Fruit fly (Drosophila melanogaster): ENCODE data around the gene bb8.

DNA sequence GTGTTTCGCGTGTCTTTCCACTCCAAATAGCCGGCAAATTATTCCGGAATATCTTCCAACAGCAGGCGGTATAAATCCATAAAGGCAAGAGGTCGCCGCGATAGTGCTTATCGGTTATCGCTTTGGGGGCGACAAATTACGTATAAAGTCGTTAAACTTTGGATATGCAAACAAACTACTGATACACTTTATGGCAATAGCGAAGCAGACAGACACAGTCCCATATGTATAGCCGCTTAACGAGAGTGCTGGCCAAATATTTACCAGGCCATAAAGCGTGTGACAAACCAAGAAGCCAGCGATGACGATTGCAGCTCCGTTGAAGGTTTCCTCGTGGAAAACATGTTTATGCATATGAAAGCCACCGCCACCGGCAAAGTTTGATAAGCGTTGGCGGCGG lies 5.7 kb downstream of the bb8 start:
- TF ChIP-seq CTCF (optimal IDR thresholded peaks at IDR 0.05) (no peak), CG8478 (optimal IDR thresholded peaks at IDR 0.05) (no peak)
